Fruit fly (Drosophila melanogaster) whole organism: ENCODE results near the gene CG10163.
A peak's percentile ranks its signal among the peaks of the same experiment; 100 is the strongest.

Experiments used
- CG8478 ChIP-seq: fragments of >200 bp; optimal IDR thresholded peaks from 2 replicates; lab custom pipeline; 2018; ENCODE audit warnings: inconsistent platforms
- Dll ChIP-seq: fragments of >200 bp; optimal IDR thresholded peaks from 2 replicates; lab custom pipeline; 2017
- EcR ChIP-seq, 2 experiments: fragments of >200 bp; optimal IDR thresholded peaks; 2 replicates each; lab custom pipeline; 2017; ENCODE audit warnings: missing biosample characterization in 2 of 2, missing genetic modification characterization in 2 of 2, missing genetic modification reagents in 2 of 2
- pan ChIP-seq: fragments of >200 bp; optimal IDR thresholded peaks from 2 replicates; lab custom pipeline; 2017
- psq ChIP-seq: fragments of >200 bp; optimal IDR thresholded peaks from 2 replicates; lab custom pipeline; 2017
- usp ChIP-seq: fragments of >200 bp; optimal IDR thresholded peaks from 2 replicates; lab custom pipeline; 2017; ENCODE audit warnings: missing biosample characterization, missing genetic modification characterization, mixed read lengths

CG10163 gene

DNA sequence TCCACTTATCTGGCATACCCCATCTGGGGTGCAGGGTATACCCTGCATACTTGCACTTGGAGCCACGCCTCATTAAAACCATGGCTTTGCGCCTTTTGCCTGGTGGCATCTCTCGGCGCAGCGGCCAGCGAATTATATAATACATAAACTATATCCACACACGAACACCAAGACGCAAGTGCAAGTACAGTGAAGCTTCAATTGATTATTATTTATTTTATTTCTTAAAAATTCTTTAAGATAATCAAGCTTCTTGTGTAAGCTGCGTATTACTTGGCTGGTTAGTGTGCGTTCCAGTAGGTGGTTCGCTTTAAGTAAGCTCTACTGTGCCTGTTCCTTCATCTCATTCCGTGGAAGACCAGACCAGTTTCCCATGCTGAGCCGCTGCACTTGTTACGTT is 7.8 kb upstream of the CG10163 start:
- no peak for TF ChIP-seq Dll
- TF ChIP-seq EcR (GFP tag; optimal IDR thresholded peaks at IDR 0.05; lab: Kevin White, UChicago), result no peak
- TF ChIP-seq usp (GFP tag; lab: Kevin White, UChicago), result no peak
- no peak for TF ChIP-seq CG8478 (lab: Kevin White, UChicago)
- TF ChIP-seq pan, result no peak
- no peak for TF ChIP-seq psq (lab: Kevin White, UChicago)

DNA sequence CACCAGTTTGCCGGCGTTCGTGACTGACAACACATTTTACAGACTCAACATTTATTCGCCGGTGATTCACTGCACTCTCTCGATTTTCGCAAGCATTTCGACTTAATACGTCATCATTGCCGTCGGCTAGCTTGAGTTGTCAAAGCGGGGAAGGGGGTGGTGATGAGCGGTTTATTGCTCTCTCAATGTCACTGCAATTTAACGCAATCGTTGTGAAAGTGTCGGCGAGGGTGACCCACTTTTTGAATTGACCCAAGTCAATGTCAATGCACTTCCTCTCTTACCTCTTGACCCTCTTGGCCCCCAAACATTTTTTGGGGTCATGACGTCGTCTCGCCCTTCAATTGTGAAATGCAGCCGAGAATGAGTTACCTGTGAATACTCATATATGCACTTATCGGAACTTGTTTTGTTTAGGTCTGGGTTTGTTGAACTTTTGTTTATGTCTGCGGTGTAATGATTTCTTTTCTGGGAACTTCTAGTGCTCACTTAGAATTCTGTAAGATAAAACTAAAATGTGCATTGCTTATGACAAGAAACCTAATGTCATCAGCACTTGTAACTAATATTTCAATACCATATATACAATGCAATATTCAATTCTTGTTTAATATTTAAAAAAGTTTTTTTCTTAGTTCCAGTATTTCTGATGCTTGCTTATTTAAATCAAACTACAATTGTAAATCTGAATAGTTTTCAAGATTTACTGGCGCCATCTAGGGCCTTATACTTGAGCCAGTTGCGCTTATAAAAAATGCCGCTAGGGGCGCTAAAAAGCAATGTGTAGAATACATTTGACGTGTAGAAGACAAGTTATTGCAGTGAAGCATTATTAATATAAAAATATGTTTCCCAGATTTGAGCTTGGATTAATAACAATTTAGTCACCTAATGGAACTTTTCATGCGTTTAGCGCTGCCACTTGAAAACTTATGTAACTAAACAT is 5.6 kb upstream of the CG10163 start:
- TF ChIP-seq EcR (GFP tag; optimal IDR thresholded peaks at IDR 0.05; lab: Kevin White, UChicago), result peak; percentile 76 to 84
- TF ChIP-seq pan, result no peak

DNA sequence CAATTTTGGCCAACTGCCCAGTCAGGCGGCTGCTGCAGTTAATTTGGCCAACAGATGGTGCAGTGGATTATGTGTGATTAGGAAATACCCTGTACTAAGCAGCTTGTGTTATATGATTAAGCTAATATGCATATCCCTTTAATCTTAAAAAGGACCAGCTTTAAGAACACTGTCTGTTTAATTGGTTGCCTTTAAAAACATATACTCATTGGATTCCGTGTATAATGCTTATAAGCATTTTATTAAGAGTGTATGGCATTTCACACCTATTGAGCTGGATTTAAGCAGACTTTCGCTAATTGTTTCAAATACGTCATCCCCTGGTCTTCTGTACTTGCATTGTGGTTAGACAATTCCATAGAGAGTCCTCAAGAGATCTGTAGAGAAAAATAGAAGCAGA is 4.9 kb upstream of the CG10163 start:
- TF ChIP-seq Dll, result no peak
- no peak for TF ChIP-seq CG8478 (lab: Kevin White, UChicago)
- TF ChIP-seq pan, result no peak
- TF ChIP-seq usp (GFP tag; lab: Kevin White, UChicago), result no peak
- TF ChIP-seq psq (lab: Kevin White, UChicago), result no peak
- no peak for TF ChIP-seq EcR (GFP tag; optimal IDR thresholded peaks at IDR 0.05; lab: Kevin White, UChicago)

DNA sequence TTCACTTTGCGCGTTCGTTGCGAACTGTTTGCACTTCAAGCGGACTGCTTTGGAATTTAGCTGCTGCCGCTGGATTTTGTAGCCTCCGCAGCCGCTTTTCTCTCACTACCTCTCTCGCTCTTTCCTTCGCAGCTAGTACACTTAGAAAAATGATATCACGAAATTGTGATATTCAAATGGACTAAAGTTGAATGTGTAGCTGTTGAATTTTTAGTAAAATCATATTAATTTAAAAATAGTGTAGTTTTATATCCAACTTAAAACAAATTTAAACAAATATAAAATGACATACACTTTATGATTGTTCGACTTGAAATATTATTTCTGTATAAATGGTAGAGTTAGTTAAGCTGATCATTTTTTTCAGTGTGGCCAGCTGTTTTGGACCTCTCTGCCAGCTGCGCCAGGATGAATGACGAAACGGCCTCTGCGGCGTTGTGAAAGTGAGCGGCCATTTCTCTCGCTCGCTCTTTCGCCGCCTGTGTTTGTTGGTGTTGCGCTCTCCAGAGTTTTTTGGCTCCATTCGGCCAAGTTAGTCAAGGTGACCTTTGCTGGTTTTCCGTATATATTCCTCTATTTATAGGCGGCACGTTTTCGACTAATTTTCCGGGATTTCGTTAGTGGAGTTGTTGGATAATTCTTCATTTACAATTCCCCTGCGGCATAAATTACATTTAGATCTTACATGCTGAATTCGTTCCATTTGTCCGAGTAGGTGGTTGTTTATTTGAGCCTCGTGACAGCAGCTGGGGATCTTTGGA is 4.3 kb upstream of the CG10163 start, which contains the start of gene Ldh:
Gene Ldh (minus strand): TSS at position 51 of the 761 bp plus-strand sequence.
- TF ChIP-seq Dll, result peak; percentile 61
- no peak for TF ChIP-seq CG8478 (lab: Kevin White, UChicago)
- no peak for TF ChIP-seq pan
- TF ChIP-seq usp (GFP tag; lab: Kevin White, UChicago), result no peak
- no peak for TF ChIP-seq psq (lab: Kevin White, UChicago)

DNA sequence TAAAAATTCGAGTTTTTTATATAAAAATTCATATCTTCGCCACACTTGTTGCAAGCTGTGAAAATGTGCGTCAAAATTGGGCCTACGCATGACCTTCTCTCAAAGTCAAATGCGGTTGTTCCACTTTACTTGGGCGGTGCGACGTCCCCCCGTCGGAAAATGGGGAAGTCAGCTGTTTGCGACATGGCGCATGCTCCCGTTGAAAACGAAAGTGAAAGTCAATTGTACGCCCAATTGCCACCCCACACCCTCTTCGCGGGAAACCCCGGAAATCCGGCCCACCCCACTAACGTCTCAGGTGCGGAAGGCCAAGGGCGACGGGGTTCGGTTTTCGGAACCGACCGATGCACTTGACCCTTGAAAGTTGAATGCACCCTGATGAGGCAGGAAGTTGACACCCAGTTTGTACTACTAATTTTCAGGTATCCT is 3.5 kb upstream of the CG10163 start:
- TF ChIP-seq Dll (no peak), pan (no peak), EcR (GFP tag; optimal IDR thresholded peaks at IDR 0.05; lab: Kevin White, UChicago) (peak in 1 of 2 experiments; percentile 57), CG8478 (lab: Kevin White, UChicago) (no peak), usp (GFP tag; lab: Kevin White, UChicago) (no peak), psq (lab: Kevin White, UChicago) (no peak)

DNA sequence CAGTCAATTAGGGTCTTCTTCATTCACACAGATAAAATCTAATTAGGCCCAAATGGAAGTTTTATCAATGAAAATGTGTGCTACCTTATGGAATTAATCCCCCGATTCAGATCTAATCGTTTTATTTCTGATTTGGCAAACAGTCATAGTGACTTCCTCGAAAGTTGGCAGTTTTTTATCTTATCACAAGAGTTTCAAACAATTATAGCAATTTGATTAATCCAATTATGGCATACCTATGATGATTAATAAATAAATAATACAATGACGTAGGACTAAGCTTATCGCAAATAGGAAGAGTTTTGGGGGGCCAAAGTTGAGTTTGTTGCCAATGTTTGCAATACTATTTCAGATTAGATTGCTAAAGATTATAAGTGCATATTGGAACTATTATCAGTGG is 2.7 kb upstream of the CG10163 start:
- TF ChIP-seq psq (lab: Kevin White, UChicago), result no peak
- no peak for TF ChIP-seq Dll

DNA sequence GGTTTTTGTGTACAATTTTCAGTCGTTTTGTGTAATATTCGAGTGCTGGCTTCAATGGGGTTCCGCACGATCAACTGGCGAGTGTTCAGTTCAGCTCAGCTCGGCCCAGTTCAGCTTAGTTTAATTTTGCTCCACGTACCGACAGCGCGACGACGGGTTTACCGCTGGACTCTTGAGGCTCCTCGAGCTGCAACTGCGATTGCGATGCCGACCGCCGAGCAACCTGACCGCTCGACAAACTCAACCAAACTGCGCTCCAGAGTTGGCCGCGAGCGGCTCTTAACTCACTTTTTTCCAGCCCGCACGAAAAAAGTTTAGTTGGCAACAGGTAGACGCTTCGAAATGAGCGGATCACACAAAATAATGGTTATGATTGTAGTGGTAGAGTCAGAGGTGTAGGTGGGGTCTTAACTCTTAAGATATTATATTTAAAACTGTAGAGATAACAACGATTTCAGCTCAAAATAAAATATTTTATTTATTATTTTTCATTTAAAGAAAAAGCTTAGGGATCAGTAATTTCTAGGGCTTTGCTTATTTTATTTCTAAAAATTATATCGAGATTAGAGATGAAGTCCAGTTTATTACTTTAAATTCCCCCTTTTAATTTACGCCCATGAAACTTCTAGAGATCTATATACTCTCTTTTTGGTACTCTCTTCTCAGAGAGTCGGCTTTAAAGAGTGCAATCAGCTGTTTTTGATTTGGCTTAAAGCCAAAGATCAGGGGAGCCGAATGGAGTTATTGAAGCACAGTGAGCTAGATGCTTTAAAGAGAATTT is 2.0 kb downstream of the CG10163 start, which contains the start of gene Best2:
Gene Best2 (minus strand): TSS at position 258 of the 781 bp plus-strand sequence.
- TF ChIP-seq pan, result no peak
- no peak for TF ChIP-seq CG8478 (lab: Kevin White, UChicago)
- no peak for TF ChIP-seq EcR (GFP tag; optimal IDR thresholded peaks at IDR 0.05; lab: Kevin White, UChicago)
- no peak for TF ChIP-seq Dll
- no peak for TF ChIP-seq psq (lab: Kevin White, UChicago)
- no peak for TF ChIP-seq usp (GFP tag; lab: Kevin White, UChicago)

DNA sequence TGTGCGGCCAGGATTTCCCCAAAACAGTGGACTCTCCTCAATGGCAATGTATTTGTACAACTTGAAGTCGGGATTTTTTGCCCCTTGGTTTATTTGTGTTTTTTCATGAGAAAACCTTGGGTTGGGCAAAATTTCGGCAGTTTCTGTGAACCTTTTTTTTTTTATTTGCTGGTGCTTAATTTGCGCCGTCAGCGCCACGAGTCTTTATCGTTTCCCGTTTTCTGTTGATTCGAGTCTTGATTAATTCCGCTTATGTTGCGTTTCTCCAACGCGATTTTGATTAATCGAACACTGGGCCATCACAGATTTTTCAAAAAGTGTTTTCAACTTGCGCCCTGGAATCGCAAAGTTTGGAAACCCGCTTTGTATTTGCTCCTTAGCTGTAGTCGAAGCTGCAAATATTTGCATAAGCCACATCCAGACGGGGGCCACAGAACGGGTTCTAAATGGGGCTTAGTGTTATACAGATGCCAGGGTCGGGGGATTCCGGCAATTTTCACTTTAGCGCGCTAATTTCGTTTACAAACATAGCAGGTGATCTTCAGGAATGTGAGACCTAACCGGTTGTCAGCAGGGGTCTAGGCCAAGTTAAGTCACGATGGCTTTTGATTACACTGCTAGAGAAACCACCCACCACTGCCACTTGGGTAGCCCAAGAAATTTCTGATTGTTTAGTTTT is 4.0 kb downstream of the CG10163 start:
- no peak for TF ChIP-seq usp (GFP tag; lab: Kevin White, UChicago)
- TF ChIP-seq CG8478 (lab: Kevin White, UChicago), result no peak
- no peak for TF ChIP-seq pan
- TF ChIP-seq Dll, result no peak
- TF ChIP-seq EcR (GFP tag; optimal IDR thresholded peaks at IDR 0.05; lab: Kevin White, UChicago), result no peak
- TF ChIP-seq psq (lab: Kevin White, UChicago), result no peak

DNA sequence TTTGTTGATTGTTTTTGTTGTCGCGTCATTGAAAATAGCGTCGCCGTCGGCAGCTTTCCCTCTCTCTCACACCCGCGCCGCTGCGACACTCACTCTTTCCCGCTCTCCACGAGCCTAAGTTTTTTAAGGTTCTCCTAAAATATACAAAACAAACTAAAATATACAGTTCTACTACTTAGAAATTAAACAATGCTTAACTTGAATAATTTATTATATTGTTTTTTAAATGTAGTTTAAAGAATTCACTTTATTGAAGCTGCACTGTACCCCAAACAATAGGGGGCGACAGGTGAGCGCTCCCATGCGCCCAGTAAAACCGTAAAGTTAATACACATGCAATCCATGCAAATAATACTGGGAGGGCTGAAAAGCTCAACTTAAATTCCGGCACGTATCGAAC is 4.8 kb downstream of the CG10163 start:
- no peak for TF ChIP-seq pan
- TF ChIP-seq Dll, result no peak
- TF ChIP-seq CG8478 (lab: Kevin White, UChicago), result no peak
- TF ChIP-seq EcR (GFP tag; optimal IDR thresholded peaks at IDR 0.05; lab: Kevin White, UChicago), result no peak
- no peak for TF ChIP-seq usp (GFP tag; lab: Kevin White, UChicago)
- no peak for TF ChIP-seq psq (lab: Kevin White, UChicago)

DNA sequence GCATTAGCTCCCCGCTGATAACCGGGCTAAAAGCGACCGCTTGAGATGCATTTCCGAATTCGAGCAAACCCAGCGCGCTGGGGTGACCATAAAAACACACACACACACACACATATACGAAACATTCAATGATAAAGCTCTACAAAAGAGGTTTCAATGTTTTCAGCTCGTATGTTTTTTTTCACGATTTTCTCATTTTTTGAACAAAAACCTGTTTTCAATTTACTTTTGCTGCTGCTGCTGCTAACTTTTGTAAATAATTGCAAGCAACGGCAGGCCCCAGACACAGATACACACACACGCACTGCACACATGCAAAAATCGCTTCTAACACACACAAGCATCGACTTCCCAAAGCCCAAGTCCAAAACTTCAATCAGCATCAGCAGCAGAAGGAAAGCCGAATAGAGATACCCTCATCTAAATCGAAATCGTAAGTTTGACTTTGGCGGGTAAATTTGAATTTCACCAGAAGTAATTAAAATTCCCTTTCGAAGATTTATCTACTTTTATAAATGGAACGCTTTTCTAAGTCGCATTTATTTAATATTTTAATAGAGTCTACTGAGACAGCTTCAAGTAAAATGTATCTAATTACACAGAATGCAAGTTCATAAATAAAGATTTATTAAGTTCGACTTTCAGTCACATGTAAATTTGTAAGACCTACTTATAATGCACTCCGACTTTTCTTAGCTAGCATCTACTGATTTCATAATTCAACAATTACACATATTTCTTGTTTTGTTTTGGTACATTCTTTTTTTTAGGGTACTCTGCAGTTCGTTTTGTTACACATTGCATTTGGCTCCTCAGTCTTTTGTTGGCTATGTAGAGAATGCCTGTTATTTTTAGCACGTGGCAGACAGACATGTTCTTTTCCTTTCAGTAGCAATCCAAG is 9.1 kb downstream of the CG10163 start:
- no peak for TF ChIP-seq CG8478 (lab: Kevin White, UChicago)
- TF ChIP-seq EcR (GFP tag; optimal IDR thresholded peaks at IDR 0.05; lab: Kevin White, UChicago), result no peak
- no peak for TF ChIP-seq usp (GFP tag; lab: Kevin White, UChicago)
- no peak for TF ChIP-seq psq (lab: Kevin White, UChicago)
- TF ChIP-seq Dll, result no peak
- TF ChIP-seq pan, result no peak
